Worm (Caenorhabditis elegans): Measurements from ENCODE around the gene cul-2.

DNA sequence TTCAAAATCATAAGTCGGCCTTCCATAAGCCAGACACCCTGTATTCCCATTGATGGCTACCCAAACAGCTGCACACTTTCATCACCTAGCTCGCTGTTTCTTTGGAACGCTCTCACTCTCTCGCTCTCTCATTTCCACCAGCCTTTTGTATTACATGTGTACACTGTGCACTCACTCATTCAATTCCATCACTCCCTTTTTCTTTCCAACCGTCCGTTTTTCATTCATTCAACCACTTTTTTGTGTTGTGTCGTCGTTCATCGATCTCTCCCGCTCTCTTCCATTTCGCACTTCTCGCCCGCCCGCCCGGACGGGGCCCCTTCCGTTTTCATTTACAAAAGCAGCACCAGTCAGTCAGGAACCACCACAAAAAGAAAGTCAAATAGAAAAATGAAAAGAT, 29.1 kb upstream of the cul-2 start:
- TF ChIP-seq ets-4 (tag; optimal IDR thresholded peaks at IDR 0.05), result peak; percentile 24
- no peak for TF ChIP-seq ama-1 (optimal IDR thresholded peaks at IDR 0.05)
- TF ChIP-seq ceh-9 (tag; optimal IDR thresholded peaks at IDR 0.05), result no peak
- no peak for TF ChIP-seq unc-86 (tag; optimal IDR thresholded peaks at IDR 0.05)
- no peak for TF ChIP-seq elt-2 (tag; optimal IDR thresholded peaks at IDR 0.05)

Measured in whole organism, late embryonic.